Worm (Caenorhabditis elegans) whole organism, L4 larva: ENCODE results near the gene C08B6.18.

Source experiments
- D1046.2 ChIP-seq: fragments of 200-800 bp; sonication (Bioruptor generic); IDR thresholded peaks from 2 replicates; pipeline ENCODE4 v1.3.6; 2022; ENCODE audit warnings: missing genetic modification characterization, missing compliant biosample characterization
- F26F4.8 ChIP-seq: fragments of 200-800 bp; sonication (Bioruptor generic); conservative IDR thresholded peaks from 2 replicates; pipeline ENCODE4 v1.3.6; 2022; ENCODE audit warnings: missing genetic modification characterization, missing compliant biosample characterization
- F49E8.2 ChIP-seq: sonication (generic microtip); optimal IDR thresholded peaks from 2 replicates; lab custom pipeline; 2016; ENCODE audit warnings: missing compliant biosample characterization, mild to moderate bottlenecking, missing genetic modification characterization, borderline replicate concordance
- Y48G9A.11 ChIP-seq: fragments of 200-800 bp; sonication (Bioruptor generic); IDR thresholded peaks from 2 replicates; pipeline ENCODE4 v1.3.6; 2022; ENCODE audit warnings: missing genetic modification reagents, missing genetic modification characterization, missing compliant biosample characterization
- ZK546.5 ChIP-seq, 2 experiments: sonication (generic microtip); optimal IDR thresholded peaks; 2 replicates each; lab custom pipeline; 2017; ENCODE audit warnings: missing biosample characterization in 2 of 2, missing genetic modification characterization in 2 of 2
- aha-1 ChIP-seq: fragments of 150-350 bp; peaks from one replicate; lab custom pipeline; 2014; ENCODE audit warnings: missing biosample characterization, missing genetic modification characterization
- ama-1 ChIP-seq: fragments of 150-350 bp; optimal IDR thresholded peaks from 2 replicates; lab custom pipeline; 2014; ENCODE audit warnings: inconsistent platforms, mixed read lengths
- ceh-28 ChIP-seq: fragments of 150-350 bp; optimal IDR thresholded peaks from 2 replicates; lab custom pipeline; 2014; ENCODE audit warnings: missing biosample characterization, missing genetic modification reagents, missing genetic modification characterization
- ceh-32 ChIP-seq: sonication (generic microtip); optimal IDR thresholded peaks from 2 replicates; lab custom pipeline; 2016; ENCODE audit warnings: mild to moderate bottlenecking, missing genetic modification characterization, missing compliant biosample characterization; ENCODE audit not compliant: poor library complexity
- ceh-62 ChIP-seq: sonication (generic microtip); optimal IDR thresholded peaks from 2 replicates; lab custom pipeline; 2017; ENCODE audit warnings: missing biosample characterization, missing genetic modification characterization
- ces-1 ChIP-seq: fragments of 150-350 bp; sonication (generic microtip); optimal IDR thresholded peaks from 4 replicates; lab custom pipeline; 2014; ENCODE audit warnings: missing biosample characterization, missing genetic modification reagents, missing genetic modification characterization
- ctbp-1 ChIP-seq: fragments of 200-800 bp; sonication (Bioruptor generic); IDR thresholded peaks from 2 replicates; pipeline ENCODE4 v1.3.6; 2022; ENCODE audit warnings: missing genetic modification reagents, missing genetic modification characterization, missing compliant biosample characterization
- daf-12 ChIP-seq: fragments of 150-350 bp; optimal IDR thresholded peaks from 2 replicates; lab custom pipeline; 2014; ENCODE audit warnings: missing biosample characterization, missing genetic modification reagents, missing genetic modification characterization
- daf-16 ChIP-seq, 3 experiments: sonication (generic microtip); optimal IDR thresholded peaks; 2 replicates each; lab custom pipeline; 2016 to 2017; ENCODE audit warnings: missing genetic modification characterization in 3 of 3, missing genetic modification reagents in 3 of 3, mild to moderate bottlenecking in 2 of 3, missing compliant biosample characterization in 2 of 3, missing biosample characterization in 1 of 3, moderate library complexity in 1 of 3
- daf-19 ChIP-seq: fragments of 200-800 bp; sonication (Bioruptor generic); conservative IDR thresholded peaks from 2 replicates; pipeline ENCODE4 v1.3.6; 2022; ENCODE audit warnings: missing genetic modification characterization, missing compliant biosample characterization
- daf-8 ChIP-seq: fragments of 200-800 bp; sonication (Bioruptor generic); IDR thresholded peaks from 2 replicates; pipeline ENCODE4 v1.3.6; 2022; ENCODE audit warnings: missing genetic modification characterization, missing compliant biosample characterization
- dmd-6 ChIP-seq: fragments of 200-800 bp; sonication (Bioruptor generic); IDR thresholded peaks from 2 replicates; pipeline ENCODE4 v1.3.6; 2022; ENCODE audit warnings: missing genetic modification reagents, missing genetic modification characterization, missing compliant biosample characterization
- gei-8 ChIP-seq: fragments of 200-800 bp; sonication (Bioruptor generic); optimal IDR thresholded peaks from 2 replicates; lab custom pipeline; 2018; ENCODE audit warnings: mild to moderate bottlenecking, missing genetic modification characterization, missing compliant biosample characterization
- hlh-11 ChIP-seq: fragments of 200-800 bp; sonication (Bioruptor generic); optimal IDR thresholded peaks from 2 replicates; lab custom pipeline; 2018; ENCODE audit warnings: mild to moderate bottlenecking, missing genetic modification characterization, missing compliant biosample characterization
- hlh-30 ChIP-seq: sonication (generic microtip); optimal IDR thresholded peaks from 2 replicates; lab custom pipeline; 2017; ENCODE audit warnings: antibody characterized with exemption, mild to moderate bottlenecking, missing genetic modification characterization, missing compliant biosample characterization; ENCODE audit not compliant: insufficient read depth
- lin-39 ChIP-seq: fragments of 150-350 bp; optimal IDR thresholded peaks from 2 replicates; lab custom pipeline; 2014; ENCODE audit warnings: missing biosample characterization, missing genetic modification reagents, missing genetic modification characterization
- lsy-2 ChIP-seq, 2 experiments: fragments of 150-350 bp in 1 of 2; sonication (generic microtip) in 1 of 2; optimal IDR thresholded peaks; 2 replicates each; lab custom pipeline; 2014 to 2017; ENCODE audit warnings: missing biosample characterization in 2 of 2, missing genetic modification characterization in 2 of 2
- madf-5 ChIP-seq, 2 experiments: fragments of 200-800 bp; sonication (Bioruptor generic); IDR thresholded peaks; 2 replicates each; pipeline ENCODE4 v1.3.6; 2022; ENCODE audit warnings: missing compliant biosample characterization in 2 of 2, missing genetic modification characterization in 2 of 2
- madf-9 ChIP-seq: fragments of 200-800 bp; sonication (Bioruptor generic); conservative IDR thresholded peaks from 2 replicates; pipeline ENCODE4 v1.3.6; 2022; ENCODE audit warnings: missing genetic modification reagents, missing genetic modification characterization, missing compliant biosample characterization
- mdl-1 ChIP-seq, 2 experiments: fragments of 150-350 bp in 1 of 2; sonication (generic microtip) in 1 of 2; optimal IDR thresholded peaks; 2 replicates each; lab custom pipeline; 2014 to 2017; ENCODE audit warnings: missing biosample characterization in 2 of 2, missing genetic modification characterization in 2 of 2
- mxl-3 ChIP-seq: fragments of 200-800 bp; sonication (Bioruptor generic); optimal IDR thresholded peaks from 2 replicates; lab custom pipeline; 2018; ENCODE audit warnings: mild to moderate bottlenecking, missing genetic modification characterization, missing compliant biosample characterization
- nhr-41 ChIP-seq: fragments of 200-800 bp; sonication (Bioruptor generic); IDR thresholded peaks from 2 replicates; pipeline ENCODE4 v1.3.6; 2022; ENCODE audit warnings: missing genetic modification reagents, missing genetic modification characterization, missing compliant biosample characterization
- nhr-42 ChIP-seq: fragments of 200-800 bp; sonication (Bioruptor generic); IDR thresholded peaks from 2 replicates; pipeline ENCODE4 v1.3.6; 2022; ENCODE audit warnings: missing genetic modification characterization, missing compliant biosample characterization
- nhr-48 ChIP-seq: sonication (generic microtip); optimal IDR thresholded peaks from 2 replicates; lab custom pipeline; 2016; ENCODE audit warnings: mild to moderate bottlenecking, missing genetic modification characterization, missing compliant biosample characterization
- nhr-6 ChIP-seq: fragments of 150-350 bp; optimal IDR thresholded peaks from 2 replicates; lab custom pipeline; 2014; ENCODE audit warnings: missing biosample characterization, missing genetic modification characterization
- nhr-77 ChIP-seq: fragments of 150-350 bp; optimal IDR thresholded peaks from 2 replicates; lab custom pipeline; 2014; ENCODE audit warnings: missing biosample characterization, missing genetic modification characterization
- pha-4 ChIP-seq, 2 experiments: fragments of 150-350 bp in 1 of 2; fragments of 200-800 bp in 1 of 2; sonication (Bioruptor generic) in 1 of 2; IDR thresholded peaks in 1 of 2; optimal IDR thresholded peaks in 1 of 2; 2 replicates each; pipeline versions ENCODE4 v1.3.6 to Lab custom; 2014 to 2022; ENCODE audit warnings: missing genetic modification characterization in 2 of 2, missing genetic modification reagents in 2 of 2, missing biosample characterization in 1 of 2, missing compliant biosample characterization in 1 of 2
- php-3 ChIP-seq: fragments of 200-800 bp; sonication (Bioruptor generic); IDR thresholded peaks from 2 replicates; pipeline ENCODE4 v1.3.6; 2022; ENCODE audit warnings: missing genetic modification reagents, missing genetic modification characterization, missing compliant biosample characterization
- pqm-1 ChIP-seq: sonication (generic microtip); optimal IDR thresholded peaks from 2 replicates; lab custom pipeline; 2017; ENCODE audit warnings: missing biosample characterization, missing genetic modification characterization
- saeg-2 ChIP-seq: fragments of 200-800 bp; sonication (Bioruptor generic); IDR thresholded peaks from 2 replicates; pipeline ENCODE4 v1.3.6; 2022; ENCODE audit warnings: missing genetic modification reagents, missing genetic modification characterization, missing compliant biosample characterization
- snpc-4 ChIP-seq: fragments of 150-350 bp; optimal IDR thresholded peaks from 2 replicates; lab custom pipeline; 2014; ENCODE audit warnings: missing biosample characterization, missing genetic modification characterization
- spr-1 ChIP-seq: sonication (generic microtip); optimal IDR thresholded peaks from 2 replicates; lab custom pipeline; 2016; ENCODE audit warnings: mild to moderate bottlenecking, missing genetic modification characterization, missing compliant biosample characterization
- tra-1 ChIP-seq: fragments of 200-800 bp; sonication (Bioruptor generic); IDR thresholded peaks from 2 replicates; pipeline ENCODE4 v1.3.6; 2022; ENCODE audit warnings: missing genetic modification reagents, missing genetic modification characterization, missing compliant biosample characterization
- unc-130 ChIP-seq: sonication (generic microtip); optimal IDR thresholded peaks from 2 replicates; lab custom pipeline; 2016; ENCODE audit warnings: missing genetic modification reagents, missing genetic modification characterization, missing compliant biosample characterization
- unc-62 ChIP-seq, 3 experiments: fragments of 150-350 bp in 1 of 3; sonication (generic microtip); optimal IDR thresholded peaks in 2 of 3; peaks in 1 of 3; 1 replicate in 1 of 3; 2 replicates in 2 of 3; lab custom pipeline; 2014 to 2017; ENCODE audit warnings: missing biosample characterization in 3 of 3, missing genetic modification characterization in 3 of 3, missing genetic modification reagents in 3 of 3, missing genotype in 1 of 3
- zag-1 ChIP-seq: fragments of 150-350 bp; optimal IDR thresholded peaks from 2 replicates; lab custom pipeline; 2014; ENCODE audit warnings: missing biosample characterization, missing genetic modification characterization
- zfp-2 ChIP-seq: sonication (generic microtip); optimal IDR thresholded peaks from 2 replicates; lab custom pipeline; 2016; ENCODE audit warnings: mild to moderate bottlenecking, missing genetic modification characterization, missing compliant biosample characterization
- zip-2 ChIP-seq: fragments of 150-350 bp; optimal IDR thresholded peaks from 2 replicates; lab custom pipeline; 2014; ENCODE audit warnings: missing biosample characterization, missing genetic modification characterization

C08B6.18 gene

ce11 chrV:10094374-10094773, 39.6 kb downstream of the C08B6.18 start, which contains the start of gene srd-49:
Gene srd-49, plus strand, starts transcription at chrV:10094674.
- TF ChIP-seq nhr-41: no peak

- TF ChIP-seq madf-5 (GFP tag; IDR thresholded peaks at IDR 0.05; lab: Robert Waterston, UW) (no peak), tra-1 (GFP tag; lab: Robert Waterston, UW) (no peak), ctbp-1 (GFP tag; lab: Robert Waterston, UW) (no peak), ces-1 (GFP tag; lab: Kevin White, UChicago) (no peak), ceh-28 (tag; lab: Kevin White, UChicago) (no peak), madf-9 (GFP tag; lab: Robert Waterston, UW) (no peak), ceh-32 (tag; lab: Kevin White, UChicago) (no peak), daf-12 (no peak), nhr-42 (GFP tag; lab: Robert Waterston, UW) (no peak), php-3 (GFP tag; lab: Robert Waterston, UW) (no peak), zag-1 (no peak), dmd-6 (no peak)
Measured at ce11 chrV:10091152-10091551, 42.8 kb downstream of the C08B6.18 start, which contains the start of gene R04B5.11. Gene R04B5.11, minus strand, starts transcription at chrV:10091252.

- TF ChIP-seq daf-8 (GFP tag; lab: Robert Waterston, UW): no peak
- no peak for TF ChIP-seq aha-1 (tag; lab: Kevin White, UChicago)
- TF ChIP-seq unc-62 (GFP tag; optimal IDR thresholded peaks at IDR 0.05 in 1 of 2; lab: Kevin White, UChicago): peak in 1 of 2 experiments; percentile 19
- no peak for TF ChIP-seq unc-62 (tag; optimal IDR thresholded peaks at IDR 0.05; lab: Kevin White, UChicago)
Measured at ce11 chrV:10090461-10090860, 43.5 kb downstream of the C08B6.18 start, which contains the start of gene R04B5.7. Gene R04B5.7, minus strand, starts transcription at chrV:10090561.

- TF ChIP-seq lsy-2 (tag; optimal IDR thresholded peaks at IDR 0.05; lab: Kevin White, UChicago) (peak in 1 of 2 experiments; percentile 33), daf-8 (GFP tag; lab: Robert Waterston, UW) (no peak), hlh-30 (tag; lab: Kevin White, UChicago) (peak; percentile 58), gei-8 (GFP tag; lab: Kevin White, UChicago) (no peak), nhr-77 (tag; lab: Kevin White, UChicago) (peak; percentile 89), ZK546.5 (tag; optimal IDR thresholded peaks at IDR 0.05; lab: Kevin White, UChicago) (no peak), mxl-3 (GFP tag; lab: Kevin White, UChicago) (peak; percentile 79), lin-39 (tag; lab: Kevin White, UChicago) (no peak), pha-4 (GFP tag; IDR thresholded peaks at IDR 0.05; lab: Robert Waterston, UW) (no peak), pha-4 (tag; optimal IDR thresholded peaks at IDR 0.05; lab: Kevin White, UChicago) (no peak), ceh-62 (no peak), zip-2 (tag; lab: Kevin White, UChicago) (no peak), nhr-6 (tag; lab: Kevin White, UChicago) (peak; percentile 2), F26F4.8 (no peak), madf-9 (GFP tag; lab: Robert Waterston, UW) (no peak), ceh-32 (tag; lab: Kevin White, UChicago) (no peak), nhr-48 (tag; lab: Kevin White, UChicago) (peak; percentile 49), zfp-2 (tag; lab: Kevin White, UChicago) (no peak), Y48G9A.11 (no peak), ama-1 (lab: Kevin White, UChicago) (no peak), spr-1 (no peak), pqm-1 (tag; lab: Kevin White, UChicago) (peak; percentile 37), F49E8.2 (tag; lab: Kevin White, UChicago) (no peak), php-3 (GFP tag; lab: Robert Waterston, UW) (peak; percentile 89), daf-16 (GFP tag; optimal IDR thresholded peaks at IDR 0.05; lab: Kevin White, UChicago) (no peak), daf-16 (tag; optimal IDR thresholded peaks at IDR 0.05; lab: Kevin White, UChicago) (peak; percentile 70), D1046.2 (GFP tag; lab: Robert Waterston, UW) (no peak), mdl-1 (tag; optimal IDR thresholded peaks at IDR 0.05; lab: Kevin White, UChicago) (peak in 1 of 2 experiments; percentile 85), hlh-11 (tag; lab: Kevin White, UChicago) (peak; percentile 74), snpc-4 (tag; lab: Kevin White, UChicago) (no peak), tra-1 (GFP tag; lab: Robert Waterston, UW) (0 out of 2 replicates have a peak, but pooled peaks have one; percentile 46), dmd-6 (peak; percentile 67), unc-130 (GFP tag; lab: Kevin White, UChicago) (no peak), madf-5 (GFP tag; IDR thresholded peaks at IDR 0.05; lab: Robert Waterston, UW) (no peak), aha-1 (tag; lab: Kevin White, UChicago) (no peak), daf-19 (no peak), saeg-2 (no peak)
Measured at ce11 chrV:10087103-10087502, 46.8 kb downstream of the C08B6.18 start, which contains the start of gene R04B5.5. Gene R04B5.5, plus strand, starts transcription at chrV:10087480.
